Fruit fly (Drosophila melanogaster) whole organism, embryonic: Measurements from ENCODE around the gene CG42324.

Experiments
- Asciz ChIP-seq: fragments of 200-800 bp; sonication (Bioruptor generic); optimal IDR thresholded peaks from 2 replicates; lab custom pipeline; 2017; ENCODE audit warnings: missing biosample characterization, mild to moderate bottlenecking, missing genetic modification characterization, missing genetic modification reagents
- BtbVII ChIP-seq: fragments of 200-800 bp; sonication (Bioruptor generic); optimal IDR thresholded peaks from 3 replicates; lab custom pipeline; 2017; ENCODE audit warnings: missing biosample characterization, mild to moderate bottlenecking, missing genetic modification characterization
- CG10654 ChIP-seq: fragments of 200-800 bp; sonication (Bioruptor generic); optimal IDR thresholded peaks from 2 replicates; lab custom pipeline; 2016; ENCODE audit warnings: missing biosample characterization, missing genetic modification characterization
- CG11085 ChIP-seq: fragments of 200-800 bp; sonication (Bioruptor generic); IDR thresholded peaks from 2 replicates; pipeline ENCODE4 v1.3.6; 2022; ENCODE audit warnings: missing biosample characterization, missing genetic modification characterization
- CG11695 ChIP-seq: fragments of 200-800 bp; sonication (Bioruptor generic); IDR thresholded peaks from 3 replicates; pipeline ENCODE4 v1.3.6; 2022; ENCODE audit warnings: missing biosample characterization, missing genetic modification characterization
- CG12219 ChIP-seq: fragments of 200-800 bp; sonication (Bioruptor generic); optimal IDR thresholded peaks from 3 replicates; lab custom pipeline; 2018; ENCODE audit warnings: missing biosample characterization, mild to moderate bottlenecking, missing genetic modification characterization
- CG12769 ChIP-seq: fragments of 200-800 bp; sonication (Bioruptor generic); optimal IDR thresholded peaks from 2 replicates; lab custom pipeline; 2019; ENCODE audit warnings: missing biosample characterization, mild to moderate bottlenecking, missing genetic modification characterization, moderate library complexity
- CG13424 ChIP-seq: fragments of 200-800 bp; sonication (Bioruptor generic); optimal IDR thresholded peaks from 2 replicates; lab custom pipeline; 2019; ENCODE audit warnings: missing biosample characterization, mild to moderate bottlenecking, missing genetic modification characterization, moderate library complexity
- CG14710 ChIP-seq: fragments of 200-800 bp; sonication (Bioruptor generic); optimal IDR thresholded peaks from 3 replicates; lab custom pipeline; 2019; ENCODE audit warnings: missing biosample characterization, mild to moderate bottlenecking, missing genetic modification characterization, moderate library complexity
- CG15269 ChIP-seq: fragments of 200-800 bp; sonication (Bioruptor generic); optimal IDR thresholded peaks from 2 replicates; lab custom pipeline; 2018; ENCODE audit warnings: missing biosample characterization, mild to moderate bottlenecking, missing genetic modification characterization, moderate library complexity
- CG15479 ChIP-seq: fragments of 200-800 bp; sonication (Bioruptor generic); optimal IDR thresholded peaks from 3 replicates; lab custom pipeline; 2019; ENCODE audit warnings: missing biosample characterization, mild to moderate bottlenecking, missing genetic modification characterization, moderate library complexity
- CG17829 ChIP-seq: fragments of 200-800 bp; optimal IDR thresholded peaks from 2 replicates; lab custom pipeline; 2019; ENCODE audit warnings: missing biosample characterization, mild to moderate bottlenecking, missing genetic modification characterization, moderate library complexity
- CG17912 ChIP-seq: fragments of 200-800 bp; sonication (Bioruptor generic); optimal IDR thresholded peaks from 2 replicates; lab custom pipeline; 2018; ENCODE audit warnings: missing biosample characterization, mild to moderate bottlenecking, missing genetic modification characterization
- CG2199 ChIP-seq: fragments of 200-800 bp; sonication (Bioruptor generic); IDR thresholded peaks from 3 replicates; pipeline ENCODE4 v1.3.6; 2022; ENCODE audit warnings: missing biosample characterization, missing genetic modification characterization
- CG3847 ChIP-seq: fragments of 200-800 bp; sonication (Bioruptor generic); IDR thresholded peaks from 2 replicates; pipeline ENCODE4 v1.3.6; 2022; ENCODE audit warnings: missing biosample characterization, missing genetic modification characterization
- CG3995 ChIP-seq: fragments of 200-800 bp; sonication (Bioruptor generic); optimal IDR thresholded peaks from 3 replicates; lab custom pipeline; 2016; ENCODE audit warnings: missing biosample characterization, missing genetic modification characterization
- CG4360 ChIP-seq: fragments of 200-800 bp; sonication (Bioruptor generic); IDR thresholded peaks from 2 replicates; pipeline ENCODE4 v1.3.6; 2022; ENCODE audit warnings: missing biosample characterization, missing genetic modification characterization
- CG5953 ChIP-seq: fragments of 200-800 bp; sonication (Bioruptor generic); IDR thresholded peaks from 2 replicates; pipeline ENCODE4 v1.3.6; 2022; ENCODE audit warnings: missing biosample characterization, missing genetic modification characterization
- CG8281 ChIP-seq: fragments of 200-800 bp; sonication (Bioruptor generic); optimal IDR thresholded peaks from 2 replicates; lab custom pipeline; 2018; ENCODE audit warnings: missing biosample characterization, mild to moderate bottlenecking, missing genetic modification characterization, moderate library complexity
- CG8388 ChIP-seq: fragments of 200-800 bp; sonication (Bioruptor generic); optimal IDR thresholded peaks from 2 replicates; lab custom pipeline; 2019; ENCODE audit warnings: missing biosample characterization, mild to moderate bottlenecking, missing genetic modification characterization, moderate library complexity
- CG9932 ChIP-seq: fragments of 200-800 bp; sonication (Bioruptor generic); IDR thresholded peaks from 2 replicates; pipeline ENCODE4 v1.3.6; 2022; ENCODE audit warnings: missing biosample characterization, missing genetic modification characterization
- D ChIP-seq, 2 experiments: fragments of 200-800 bp in 1 of 2; fragments of >200 bp in 1 of 2; sonication (Bioruptor generic) in 1 of 2; optimal IDR thresholded peaks; 2 replicates in 1 of 2; 3 replicates in 1 of 2; lab custom pipeline; 2017; ENCODE audit warnings: mild to moderate bottlenecking in 1 of 2, missing biosample characterization in 1 of 2, missing genetic modification characterization in 1 of 2, missing genetic modification reagents in 1 of 2
- Dp ChIP-seq: fragments of 200-800 bp; sonication (Bioruptor generic); optimal IDR thresholded peaks from 2 replicates; lab custom pipeline; 2018; ENCODE audit warnings: missing biosample characterization, mild to moderate bottlenecking, missing genetic modification characterization, moderate library complexity
- Hmr ChIP-seq: fragments of 200-800 bp; sonication (Bioruptor generic); optimal IDR thresholded peaks from 3 replicates; lab custom pipeline; 2017; ENCODE audit warnings: mild to moderate bottlenecking, missing biosample characterization, missing genetic modification reagents, missing genetic modification characterization
- Hr78 ChIP-seq, 2 experiments: fragments of 200-800 bp in 1 of 2; fragments of >200 bp in 1 of 2; sonication (Bioruptor generic) in 1 of 2; optimal IDR thresholded peaks; 2 replicates each; lab custom pipeline; 2017 to 2019; ENCODE audit warnings: missing biosample characterization in 2 of 2, missing genetic modification characterization in 2 of 2, mild to moderate bottlenecking in 1 of 2, moderate library complexity in 1 of 2
- Kr ChIP-seq: fragments of 200-800 bp; sonication (Bioruptor generic); optimal IDR thresholded peaks from 2 replicates; lab custom pipeline; 2017; ENCODE audit warnings: missing biosample characterization, mild to moderate bottlenecking, missing genetic modification characterization
- Meics ChIP-seq: fragments of 200-800 bp; sonication (Bioruptor generic); optimal IDR thresholded peaks from 2 replicates; lab custom pipeline; 2017; ENCODE audit warnings: missing biosample characterization, mild to moderate bottlenecking, missing genetic modification characterization
- Mes4 ChIP-seq: fragments of 200-800 bp; sonication (Bioruptor generic); optimal IDR thresholded peaks from 2 replicates; lab custom pipeline; 2016; ENCODE audit warnings: missing biosample characterization, missing genetic modification characterization
- Usf ChIP-seq: fragments of 200-800 bp; sonication (Bioruptor generic); optimal IDR thresholded peaks from 2 replicates; lab custom pipeline; 2017; ENCODE audit warnings: missing genotype, missing biosample characterization, missing genetic modification characterization
- al ChIP-seq: fragments of 200-800 bp; sonication (Bioruptor generic); IDR thresholded peaks from 2 replicates; pipeline ENCODE4 v1.3.6; 2022; ENCODE audit warnings: missing biosample characterization, missing genetic modification characterization
- ash1 ChIP-seq: fragments of 200-800 bp; sonication (Bioruptor generic); optimal IDR thresholded peaks from 2 replicates; lab custom pipeline; 2018; ENCODE audit warnings: missing biosample characterization, mild to moderate bottlenecking, missing genetic modification characterization
- cato ChIP-seq: fragments of 200-800 bp; sonication (Bioruptor generic); optimal IDR thresholded peaks from 2 replicates; lab custom pipeline; 2016; ENCODE audit warnings: missing biosample characterization, missing genetic modification characterization, borderline replicate concordance
- chinmo ChIP-seq: fragments of 200-800 bp; sonication (Bioruptor generic); IDR thresholded peaks from 4 replicates; pipeline ENCODE4 v1.3.6; 2022; ENCODE audit warnings: missing biosample characterization, missing genetic modification characterization; ENCODE audit not compliant: partially characterized antibody
- corto ChIP-seq: fragments of 200-800 bp; sonication (Bioruptor generic); optimal IDR thresholded peaks from 2 replicates; lab custom pipeline; 2016; ENCODE audit warnings: missing biosample characterization, mild to moderate bottlenecking, missing genetic modification characterization, moderate library complexity
- crol ChIP-seq: fragments of 200-800 bp; sonication (Bioruptor generic); IDR thresholded peaks from 2 replicates; pipeline ENCODE4 v1.3.6; 2022; ENCODE audit warnings: missing biosample characterization, missing genetic modification characterization
- dimm ChIP-seq: fragments of 200-800 bp; sonication (Bioruptor generic); IDR thresholded peaks from 2 replicates; pipeline ENCODE4 v1.3.6; 2022; ENCODE audit warnings: missing biosample characterization, missing genetic modification characterization
- eve ChIP-seq, 2 experiments: fragments of >200 bp; optimal IDR thresholded peaks; 2 replicates each; lab custom pipeline; 2017; ENCODE audit warnings: missing biosample characterization in 2 of 2, missing genetic modification characterization in 2 of 2
- fd64A ChIP-seq: fragments of 200-800 bp; sonication (Bioruptor generic); optimal IDR thresholded peaks from 3 replicates; lab custom pipeline; 2018; ENCODE audit warnings: missing biosample characterization, mild to moderate bottlenecking, missing genetic modification characterization
- gem ChIP-seq: fragments of 200-800 bp; sonication (Bioruptor generic); optimal IDR thresholded peaks from 2 replicates; lab custom pipeline; 2019; ENCODE audit warnings: missing biosample characterization, mild to moderate bottlenecking, missing genetic modification characterization, moderate library complexity
- grau ChIP-seq: fragments of 200-800 bp; optimal IDR thresholded peaks from 3 replicates; lab custom pipeline; 2019; ENCODE audit warnings: missing biosample characterization, mild to moderate bottlenecking, missing genetic modification characterization, moderate library complexity
- hkb ChIP-seq, 2 experiments: fragments of 200-800 bp in 1 of 2; fragments of >200 bp in 1 of 2; sonication (Bioruptor generic) in 1 of 2; IDR thresholded peaks in 1 of 2; optimal IDR thresholded peaks in 1 of 2; 2 replicates each; pipeline versions ENCODE4 v1.3.6 to Lab custom; 2017 to 2022; ENCODE audit warnings: missing biosample characterization in 1 of 2, missing genetic modification characterization in 1 of 2
- hth ChIP-seq: fragments of >200 bp; optimal IDR thresholded peaks from 2 replicates; lab custom pipeline; 2017; ENCODE audit warnings: inconsistent platforms
- klu ChIP-seq: fragments of 200-800 bp; sonication (Bioruptor generic); IDR thresholded peaks from 2 replicates; pipeline ENCODE4 v1.3.6; 2022; ENCODE audit warnings: missing biosample characterization, missing genetic modification characterization
- pnt ChIP-seq: fragments of 200-800 bp; sonication (Bioruptor generic); optimal IDR thresholded peaks from 3 replicates; lab custom pipeline; 2016; ENCODE audit warnings: missing biosample characterization, missing genetic modification characterization
- repo ChIP-seq: fragments of 200-800 bp; sonication (Bioruptor generic); optimal IDR thresholded peaks from 2 replicates; lab custom pipeline; 2016; ENCODE audit warnings: missing biosample characterization, missing genetic modification characterization
- salm ChIP-seq: fragments of 200-800 bp; sonication (Bioruptor generic); optimal IDR thresholded peaks from 2 replicates; lab custom pipeline; 2018; ENCODE audit warnings: missing biosample characterization, mild to moderate bottlenecking, missing genetic modification characterization
- sna ChIP-seq: fragments of 200-800 bp; sonication (Bioruptor generic); IDR thresholded peaks from 2 replicates; pipeline ENCODE4 v1.3.6; 2022; ENCODE audit warnings: missing biosample characterization, missing genetic modification characterization; ENCODE audit not compliant: partially characterized antibody
- sob ChIP-seq: fragments of 200-800 bp; sonication (Bioruptor generic); IDR thresholded peaks from 2 replicates; pipeline ENCODE4 v1.3.6; 2022; ENCODE audit warnings: missing biosample characterization, missing genetic modification characterization
- trem ChIP-seq: fragments of 200-800 bp; optimal IDR thresholded peaks from 3 replicates; lab custom pipeline; 2019; ENCODE audit warnings: missing biosample characterization, mild to moderate bottlenecking, missing genetic modification characterization, moderate library complexity

CG42324 gene

DNA sequence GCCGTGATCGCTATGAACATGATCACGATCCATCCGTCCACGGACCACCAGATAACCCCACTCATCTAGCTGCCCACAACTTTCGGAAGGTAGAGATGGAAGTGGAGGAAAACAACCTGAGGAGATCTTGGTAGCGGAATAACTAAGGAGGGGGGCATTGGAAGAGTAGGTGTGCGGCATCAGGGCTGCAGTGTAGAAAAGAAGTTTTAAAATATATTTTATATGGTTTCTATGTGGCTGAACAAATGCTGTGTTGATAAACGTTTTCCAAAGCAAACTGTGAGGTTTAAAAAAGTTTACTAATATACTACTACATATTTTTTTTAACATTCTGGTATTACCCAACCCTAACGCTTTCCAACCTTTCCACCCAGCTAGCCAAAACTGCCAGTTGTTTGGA lies 37.4 kb upstream of the CG42324 start (continued):
- TF ChIP-seq CG9932 (GFP tag; lab: Robert Waterston, UW) (no peak), Meics (GFP tag; lab: Kevin White, UChicago) (no peak), CG11085 (GFP tag; lab: Robert Waterston, UW) (no peak), Kr (no peak), pnt (GFP tag; lab: Kevin White, UChicago) (no peak), CG15269 (tag; lab: Kevin White, UChicago) (peak; percentile 10), al (GFP tag; lab: Robert Waterston, UW) (no peak), CG10654 (GFP tag; lab: Kevin White, UChicago) (no peak), CG12219 (peak; percentile 10), Mes4 (GFP tag; lab: Kevin White, UChicago) (no peak), CG12769 (peak; percentile 16), hkb (optimal IDR thresholded peaks at IDR 0.05; lab: Kevin White, UChicago) (no peak), hkb (GFP tag; IDR thresholded peaks at IDR 0.05; lab: Robert Waterston, UW) (peak; percentile 48), klu (GFP tag; lab: Robert Waterston, UW) (no peak), ash1 (GFP tag; lab: Kevin White, UChicago) (no peak), fd64A (GFP tag; lab: Kevin White, UChicago) (no peak), CG2199 (no peak), Asciz (GFP tag; lab: Kevin White, UChicago) (peak; percentile 18), dimm (GFP tag; lab: Robert Waterston, UW) (no peak), grau (tag; lab: Kevin White, UChicago) (peak; percentile 28), salm (tag; lab: Kevin White, UChicago) (no peak), crol (peak; percentile 43), Dp (no peak), D (optimal IDR thresholded peaks at IDR 0.05; lab: Kevin White, UChicago) (no peak), D (GFP tag; optimal IDR thresholded peaks at IDR 0.05; lab: Kevin White, UChicago) (peak; percentile 3), gem (tag; lab: Kevin White, UChicago) (peak; percentile 56), CG5953 (GFP tag; lab: Robert Waterston, UW) (peak; percentile 61; the same call in 1 of the 2 replicates), eve (GFP tag; optimal IDR thresholded peaks at IDR 0.05; lab: Kevin White, UChicago) (peak in 1 of 2 experiments; percentile 44), CG17829 (tag; lab: Kevin White, UChicago) (peak; percentile 18), Usf (GFP tag; lab: Kevin White, UChicago) (no peak), repo (no peak), chinmo (GFP tag; lab: Robert Waterston, UW) (no peak), CG3847 (GFP tag; lab: Robert Waterston, UW) (peak; percentile 12; the same call in 1 of the 2 replicates), CG14710 (tag; lab: Kevin White, UChicago) (peak; percentile 25), CG13424 (tag; lab: Kevin White, UChicago) (peak; percentile 54), CG11695 (GFP tag; lab: Robert Waterston, UW) (no peak), BtbVII (GFP tag; lab: Kevin White, UChicago) (no peak), CG3995 (GFP tag; lab: Kevin White, UChicago) (no peak), sob (GFP tag; lab: Robert Waterston, UW) (0 out of 2 replicates have a peak, but pooled peaks have one; percentile 36), CG4360 (GFP tag; lab: Robert Waterston, UW) (no peak), CG8281 (no peak), CG8388 (GFP tag; lab: Kevin White, UChicago) (peak; percentile 35), cato (GFP tag; lab: Kevin White, UChicago) (no peak), Hmr (GFP tag; lab: Kevin White, UChicago) (peak; percentile 17), trem (tag; lab: Kevin White, UChicago) (peak; percentile 7), Hr78 (GFP tag; optimal IDR thresholded peaks at IDR 0.05; lab: Kevin White, UChicago) (peak in 1 of 2 experiments; percentile 8), hth (lab: Kevin White, UChicago) (no peak), CG17912 (no peak), sna (GFP tag; lab: Robert Waterston, UW) (no peak), CG15479 (GFP tag; lab: Kevin White, UChicago) (no peak), corto (GFP tag; lab: Kevin White, UChicago) (no peak)
